Fruit fly (Drosophila melanogaster): ENCODE measurements around the gene Alp1.
A peak's percentile ranks its signal among the peaks of the same experiment; 100 is the strongest.

The Alp1 gene

dm6 chr3L:21453623-21454022 is 9.0 kb upstream of the Alp1 start (continued):
- TF ChIP-seq CG15479 (GFP tag; optimal IDR thresholded peaks at IDR 0.05) = no peak
- TF ChIP-seq CG14014 (GFP tag; IDR thresholded peaks at IDR 0.05) = no peak
- peak; percentile 27 for TF ChIP-seq bab2 (GFP tag; optimal IDR thresholded peaks at IDR 0.05)
- no peak for TF ChIP-seq Poxn (GFP tag; IDR thresholded peaks at IDR 0.05)
- TF ChIP-seq CG31365 (tag; optimal IDR thresholded peaks at IDR 0.05) = no peak
- TF ChIP-seq CG1603 (tag; optimal IDR thresholded peaks at IDR 0.05) = peak; percentile 83
- TF ChIP-seq CG7928 (GFP tag; optimal IDR thresholded peaks at IDR 0.05) = no peak
- TF ChIP-seq Doc3 (GFP tag; IDR thresholded peaks at IDR 0.05; ENCODE audit: partially characterized antibody) = no peak
- TF ChIP-seq Atf6 (GFP tag; IDR thresholded peaks at IDR 0.05) = no peak
- TF ChIP-seq CG9727 (GFP tag; optimal IDR thresholded peaks at IDR 0.05) = peak; percentile 79
- no peak for TF ChIP-seq CG9817 (tag; optimal IDR thresholded peaks at IDR 0.05)
- TF ChIP-seq da (GFP tag; optimal IDR thresholded peaks at IDR 0.05) = no peak
- peak; percentile 28; the same call in 1 of the 2 replicates for TF ChIP-seq onecut (GFP tag; IDR thresholded peaks at IDR 0.05)
- peak; percentile 12 for TF ChIP-seq nerfin-1 (tag; optimal IDR thresholded peaks at IDR 0.05)
- TF ChIP-seq CG5953 (GFP tag; IDR thresholded peaks at IDR 0.05) = no peak
- no peak for TF ChIP-seq Dfd (GFP tag; optimal IDR thresholded peaks at IDR 0.05)
- TF ChIP-seq CG9797 (GFP tag; optimal IDR thresholded peaks at IDR 0.05) = no peak
- TF ChIP-seq CG18764 (GFP tag; optimal IDR thresholded peaks at IDR 0.05) = peak; percentile 22
- no peak for TF ChIP-seq pita (GFP tag; optimal IDR thresholded peaks at IDR 0.05)
- no peak for TF ChIP-seq twi (tag; optimal IDR thresholded peaks at IDR 0.05)
- TF ChIP-seq Hey (tag; optimal IDR thresholded peaks at IDR 0.05) = no peak
- TF ChIP-seq CG18619 (GFP tag; optimal IDR thresholded peaks at IDR 0.05) = peak; percentile 9
- TF ChIP-seq nau (GFP tag; optimal IDR thresholded peaks at IDR 0.05) = no peak
- TF ChIP-seq Neu2 (GFP tag; optimal IDR thresholded peaks at IDR 0.05; ENCODE audit: borderline replicate concordance) = no peak
- TF ChIP-seq CG9215 (GFP tag; IDR thresholded peaks at IDR 0.05) = no peak
- TF ChIP-seq Hmx (GFP tag; optimal IDR thresholded peaks at IDR 0.05) = no peak
- TF ChIP-seq run (tag; optimal IDR thresholded peaks at IDR 0.05) = no peak
- TF ChIP-seq CG7745 (tag; optimal IDR thresholded peaks at IDR 0.05) = peak; percentile 21
- TF ChIP-seq CG15514 (GFP tag; optimal IDR thresholded peaks at IDR 0.05) = no peak
- no peak for TF ChIP-seq prd (optimal IDR thresholded peaks at IDR 0.05)
- TF ChIP-seq prd (GFP tag; IDR thresholded peaks at IDR 0.05) = peak; percentile 80
- TF ChIP-seq Hmr (GFP tag; optimal IDR thresholded peaks at IDR 0.05) = no peak
- no peak for TF ChIP-seq CG12942 (GFP tag; optimal IDR thresholded peaks at IDR 0.05)
- TF ChIP-seq sim (GFP tag; IDR thresholded peaks at IDR 0.05) = peak; percentile 66; the same call in 1 of the 2 replicates
- TF ChIP-seq Abd-B (GFP tag; optimal IDR thresholded peaks at IDR 0.05) = peak; percentile 28
- TF ChIP-seq gro (GFP tag; optimal IDR thresholded peaks at IDR 0.05) = no peak
- TF ChIP-seq vvl (GFP tag; IDR thresholded peaks at IDR 0.05) = peak; percentile 75
- TF ChIP-seq Scr (GFP tag; IDR thresholded peaks at IDR 0.05; ENCODE audit: partially characterized antibody) = no peak
- TF ChIP-seq Atf-2 (GFP tag; optimal IDR thresholded peaks at IDR 0.05) = peak; percentile 31
- TF ChIP-seq phol (tag; optimal IDR thresholded peaks at IDR 0.05) = peak; percentile 68
- TF ChIP-seq cato (GFP tag; optimal IDR thresholded peaks at IDR 0.05; ENCODE audit: borderline replicate concordance) = peak; percentile 17
- peak; percentile 32 to 84 for TF ChIP-seq bsh (GFP tag; optimal IDR thresholded peaks at IDR 0.05)
- peak; percentile 28 for TF ChIP-seq en (GFP tag; optimal IDR thresholded peaks at IDR 0.05)
- no peak for TF ChIP-seq ap (GFP tag; IDR thresholded peaks at IDR 0.05)
- no peak for TF ChIP-seq CkIIα-i1 (GFP tag; IDR thresholded peaks at IDR 0.05)
- TF ChIP-seq CG30020 (tag; optimal IDR thresholded peaks at IDR 0.05) = no peak
- no peak for TF ChIP-seq CG3838 (GFP tag; optimal IDR thresholded peaks at IDR 0.05)
- TF ChIP-seq Bgb (GFP tag; IDR thresholded peaks at IDR 0.05; ENCODE audit: partially characterized antibody) = no peak
- TF ChIP-seq H2.0 (GFP tag; IDR thresholded peaks at IDR 0.05) = peak; percentile 38
- peak; percentile 61 for TF ChIP-seq dmrt99B (tag; optimal IDR thresholded peaks at IDR 0.05)
- TF ChIP-seq pzg (GFP tag; optimal IDR thresholded peaks at IDR 0.05) = no peak

Data from whole organism, embryonic.